In the genomic region with DNA sequence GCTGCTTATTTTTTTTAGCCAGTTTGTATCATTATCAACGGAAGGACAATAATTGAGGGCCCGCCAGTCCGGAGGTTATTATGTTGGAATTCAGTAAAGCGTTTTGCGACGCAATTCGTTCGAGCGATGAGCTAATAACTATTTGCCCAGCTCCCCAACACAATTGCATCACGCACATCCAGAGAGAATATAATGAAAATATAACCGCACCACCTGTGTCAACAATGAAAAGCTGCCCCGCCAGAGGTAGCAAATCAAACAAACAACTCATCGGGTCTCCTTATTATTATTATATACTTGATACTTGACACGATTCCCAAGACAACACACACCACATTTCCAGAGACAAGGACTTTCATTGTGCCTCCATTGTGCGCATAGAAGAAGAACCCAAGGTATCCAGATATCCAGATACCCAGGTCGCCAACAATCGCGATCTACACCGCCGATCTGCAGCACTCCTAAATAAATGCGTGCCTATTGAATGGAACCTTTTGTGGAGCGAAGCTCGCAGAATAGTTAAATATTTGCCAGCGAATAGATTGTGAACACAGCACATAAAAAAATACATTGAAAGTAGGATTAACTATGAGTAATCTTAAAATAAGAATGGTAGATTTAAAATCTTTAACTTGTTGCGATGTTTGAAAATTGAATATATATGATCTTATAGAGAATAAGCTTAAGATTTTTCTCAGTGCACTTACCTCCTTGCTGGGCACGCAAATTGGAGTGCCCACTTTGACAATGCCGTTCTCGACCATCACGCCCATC, we compare ENCODE assay signal across 4 fruit fly cellular contexts.
A peak's percentile ranks its signal among the peaks of the same experiment; 100 is the strongest.
TF ChIP-seq lines count a peak whose summit lies in the region.

No protein-coding gene starts in this region.

- no peak for TF ChIP-seq CTCF in whole organism, embryonic (GFP tag; optimal IDR thresholded peaks at IDR 0.05; lab: Kevin White, UChicago)

TF ChIP-seq in whole organism, embryonic, 481 proteins besides CTCF, POLR2A, EP300 and RAD21:
- TF ChIP-seq lab (GFP tag; optimal IDR thresholded peaks at IDR 0.05; lab: Kevin White, UChicago) (no peak), btn (GFP tag; optimal IDR thresholded peaks at IDR 0.05; lab: Kevin White, UChicago) (no peak), CG15011 (GFP tag; optimal IDR thresholded peaks at IDR 0.05; lab: Kevin White, UChicago) (no peak), NFAT (GFP tag; IDR thresholded peaks at IDR 0.05; lab: Robert Waterston, UW) (no peak), CG4854 (GFP tag; optimal IDR thresholded peaks at IDR 0.05; lab: Kevin White, UChicago) (no peak), Abd-B (GFP tag; optimal IDR thresholded peaks at IDR 0.05; lab: Kevin White, UChicago) (no peak), lola (GFP tag; optimal IDR thresholded peaks at IDR 0.05; lab: Kevin White, UChicago) (no peak), org-1 (GFP tag; optimal IDR thresholded peaks at IDR 0.05; lab: Kevin White, UChicago) (no peak), rib (GFP tag; IDR thresholded peaks at IDR 0.05; lab: Robert Waterston, UW) (no peak), Hr3 (GFP tag; optimal IDR thresholded peaks at IDR 0.05; lab: Kevin White, UChicago) (no peak), bsh (GFP tag; optimal IDR thresholded peaks at IDR 0.05; lab: Kevin White, UChicago) (peak in 1 of 2 experiments; percentile 3), CG9817 (tag; optimal IDR thresholded peaks at IDR 0.05; lab: Kevin White, UChicago) (no peak), sna (GFP tag; IDR thresholded peaks at IDR 0.05; lab: Robert Waterston, UW; ENCODE audit: partially characterized antibody) (no peak), sens (GFP tag; lab: Kevin White, UChicago) (peak; percentile 18), E2f2 (GFP tag; IDR thresholded peaks at IDR 0.05; lab: Robert Waterston, UW) (no peak), MTF-1 (GFP tag; optimal IDR thresholded peaks at IDR 0.05; lab: Kevin White, UChicago; ENCODE audit: borderline replicate concordance) (no peak), CG18262 (tag; optimal IDR thresholded peaks at IDR 0.05; lab: Kevin White, UChicago) (no peak), Med (GFP tag; lab: Kevin White, UChicago) (peak; percentile 12), stc (GFP tag; IDR thresholded peaks at IDR 0.05; lab: Robert Waterston, UW) (no peak), CG5953 (GFP tag; IDR thresholded peaks at IDR 0.05; lab: Robert Waterston, UW) (no peak)

TF ChIP-seq in whole organism, prepupa, 60 proteins besides CTCF, POLR2A, EP300 and RAD21 (continues in another document):
- TF ChIP-seq CG4318 (GFP tag; optimal IDR thresholded peaks at IDR 0.05; lab: Kevin White, UChicago) (no peak), CG3032 (tag; optimal IDR thresholded peaks at IDR 0.05; lab: Kevin White, UChicago) (peak; percentile 51), CG6163 (GFP tag; IDR thresholded peaks at IDR 0.05; lab: Robert Waterston, UW) (peak; percentile 56; the same call in 1 of the 3 replicates), svp (GFP tag; lab: Kevin White, UChicago) (peak; percentile 42), CG10631 (GFP tag; optimal IDR thresholded peaks at IDR 0.05; lab: Kevin White, UChicago) (peak; percentile 42), Sox14 (GFP tag; optimal IDR thresholded peaks at IDR 0.05; lab: Kevin White, UChicago) (peak; percentile 11), CG10669 (GFP tag; optimal IDR thresholded peaks at IDR 0.05; lab: Kevin White, UChicago) (peak; percentile 35), Sox15 (GFP tag; optimal IDR thresholded peaks at IDR 0.05; lab: Kevin White, UChicago) (no peak), Ets96B (tag; optimal IDR thresholded peaks at IDR 0.05; lab: Kevin White, UChicago) (peak; percentile 50), CG11294 (GFP tag; IDR thresholded peaks at IDR 0.05; lab: Robert Waterston, UW) (no peak), ss (GFP tag; optimal IDR thresholded peaks at IDR 0.05; lab: Kevin White, UChicago) (peak; percentile 0 to 3), dsx (GFP tag; optimal IDR thresholded peaks at IDR 0.05; lab: Kevin White, UChicago; ENCODE audit: poor library complexity, severe bottlenecking) (peak; percentile 9), eg (GFP tag; IDR thresholded peaks at IDR 0.05; lab: Robert Waterston, UW) (0 out of 3 replicates have a peak, but pooled peaks have one; percentile 29), Lpt (GFP tag; optimal IDR thresholded peaks at IDR 0.05; lab: Kevin White, UChicago) (no peak), fd59A (GFP tag; optimal IDR thresholded peaks at IDR 0.05; lab: Kevin White, UChicago) (peak; percentile 22), Eip75B (GFP tag; optimal IDR thresholded peaks at IDR 0.05; lab: Kevin White, UChicago) (no peak), Hr4 (GFP tag; optimal IDR thresholded peaks at IDR 0.05; lab: Kevin White, UChicago) (peak; percentile 20), achi (GFP tag; optimal IDR thresholded peaks at IDR 0.05; lab: Kevin White, UChicago) (peak; percentile 27), vri (GFP tag; optimal IDR thresholded peaks at IDR 0.05; lab: Kevin White, UChicago) (peak; percentile 59), CG3919 (GFP tag; optimal IDR thresholded peaks at IDR 0.05; lab: Kevin White, UChicago) (peak; percentile 56), CG32006 (GFP tag; optimal IDR thresholded peaks at IDR 0.05; lab: Kevin White, UChicago) (peak; percentile 3)

TF ChIP-seq in whole organism, pupa, 21 proteins besides CTCF, POLR2A, EP300 and RAD21:
- TF ChIP-seq CG15710 (tag; optimal IDR thresholded peaks at IDR 0.05; lab: Kevin White, UChicago), result peak; percentile 30
- peak; percentile 49 for TF ChIP-seq Pif1A (GFP tag; optimal IDR thresholded peaks at IDR 0.05; lab: Kevin White, UChicago)
- TF ChIP-seq Ets98B (GFP tag; IDR thresholded peaks at IDR 0.05; lab: Robert Waterston, UW), result no peak
- peak; percentile 48 for TF ChIP-seq CG9948 (tag; optimal IDR thresholded peaks at IDR 0.05; lab: Kevin White, UChicago)
- TF ChIP-seq rn (GFP tag; IDR thresholded peaks at IDR 0.05; lab: Robert Waterston, UW), result no peak
- TF ChIP-seq CG32121 (GFP tag; IDR thresholded peaks at IDR 0.05; lab: Robert Waterston, UW), result no peak
- peak; percentile 54 for TF ChIP-seq CG8159 (tag; optimal IDR thresholded peaks at IDR 0.05; lab: Kevin White, UChicago)
- TF ChIP-seq Pif1B (GFP tag; optimal IDR thresholded peaks at IDR 0.05; lab: Kevin White, UChicago), result no peak
- TF ChIP-seq fd96Ca (GFP tag; IDR thresholded peaks at IDR 0.05; lab: Robert Waterston, UW), result no peak
- no peak for TF ChIP-seq CG13204 (GFP tag; optimal IDR thresholded peaks at IDR 0.05; lab: Kevin White, UChicago)
- peak; percentile 39 for TF ChIP-seq CG8301 (tag; optimal IDR thresholded peaks at IDR 0.05; lab: Kevin White, UChicago)
- no peak for TF ChIP-seq CG4496 (GFP tag; IDR thresholded peaks at IDR 0.05; lab: Robert Waterston, UW)
- 0 out of 2 replicates have a peak, but pooled peaks have one; percentile 18 for TF ChIP-seq CG12605 (GFP tag; IDR thresholded peaks at IDR 0.05; lab: Robert Waterston, UW)
- TF ChIP-seq CG14655 (GFP tag; optimal IDR thresholded peaks at IDR 0.05; lab: Kevin White, UChicago), result peak; percentile 55
- TF ChIP-seq EcR (GFP tag; optimal IDR thresholded peaks at IDR 0.05; lab: Kevin White, UChicago), result no peak
- TF ChIP-seq CG34367 (tag; optimal IDR thresholded peaks at IDR 0.05; lab: Kevin White, UChicago), result peak; percentile 26
- TF ChIP-seq gl (tag; optimal IDR thresholded peaks at IDR 0.05; lab: Kevin White, UChicago), result no peak
- no peak for TF ChIP-seq D1 (tag; optimal IDR thresholded peaks at IDR 0.05; lab: Kevin White, UChicago)
- peak; percentile 66 for TF ChIP-seq CG17806 (tag; optimal IDR thresholded peaks at IDR 0.05; lab: Kevin White, UChicago)
- no peak for TF ChIP-seq CG10348 (GFP tag; IDR thresholded peaks at IDR 0.05; lab: Robert Waterston, UW)
- no peak for TF ChIP-seq Snoo (tag; optimal IDR thresholded peaks at IDR 0.05; lab: Kevin White, UChicago)
TF ChIP-seq in whole organism, pupa: peak in this region for 9.

TF ChIP-seq in whole organism, wandering third instar larva, 38 proteins besides CTCF, POLR2A, EP300 and RAD21:
- TF ChIP-seq CG32264 (GFP tag; optimal IDR thresholded peaks at IDR 0.05; lab: Kevin White, UChicago) (no peak), dmrt93B (GFP tag; optimal IDR thresholded peaks at IDR 0.05; lab: Kevin White, UChicago) (peak; percentile 7), tai (GFP tag; optimal IDR thresholded peaks at IDR 0.05; lab: Kevin White, UChicago) (peak; percentile 34), Vsx2 (GFP tag; optimal IDR thresholded peaks at IDR 0.05; lab: Kevin White, UChicago; ENCODE audit: partially characterized antibody) (no peak), Myc (optimal IDR thresholded peaks at IDR 0.05; lab: Kevin White, UChicago) (no peak), h (GFP tag; optimal IDR thresholded peaks at IDR 0.05; lab: Kevin White, UChicago) (peak; percentile 4), brk (GFP tag; optimal IDR thresholded peaks at IDR 0.05; lab: Kevin White, UChicago) (peak; percentile 5), fru (GFP tag; optimal IDR thresholded peaks at IDR 0.05; lab: Kevin White, UChicago) (peak; percentile 6), Jra (GFP tag; optimal IDR thresholded peaks at IDR 0.05; lab: Kevin White, UChicago) (no peak), woc (GFP tag; optimal IDR thresholded peaks at IDR 0.05; lab: Kevin White, UChicago) (no peak), jim (GFP tag; optimal IDR thresholded peaks at IDR 0.05; lab: Kevin White, UChicago) (peak; percentile 21), Dif (GFP tag; optimal IDR thresholded peaks at IDR 0.05; lab: Kevin White, UChicago; ENCODE audit: partially characterized antibody) (no peak), OdsH (GFP tag; optimal IDR thresholded peaks at IDR 0.05; lab: Kevin White, UChicago) (peak; percentile 46), Hr83 (GFP tag; optimal IDR thresholded peaks at IDR 0.05; lab: Kevin White, UChicago; ENCODE audit: poor library complexity, severe bottlenecking) (peak; percentile 95), pan (optimal IDR thresholded peaks at IDR 0.05; lab: Kevin White, UChicago) (no peak), rgr (GFP tag; optimal IDR thresholded peaks at IDR 0.05; lab: Kevin White, UChicago) (peak; percentile 46)
TF ChIP-seq in whole organism, wandering third instar larva: peak in this region for 9.
